Worm (Caenorhabditis elegans) whole organism, early embryonic: ENCODE results near the gene F46F5.13.

ENCODE experiments used
- ama-1 ChIP-seq: fragments of 150-350 bp; optimal IDR thresholded peaks from 2 replicates; lab custom pipeline; 2014
- ceh-13 ChIP-seq: fragments of 200-800 bp; sonication (Bioruptor generic); optimal IDR thresholded peaks from 2 replicates; lab custom pipeline; 2018; ENCODE audit warnings: mild to moderate bottlenecking, missing genetic modification characterization, missing compliant biosample characterization

DNA sequence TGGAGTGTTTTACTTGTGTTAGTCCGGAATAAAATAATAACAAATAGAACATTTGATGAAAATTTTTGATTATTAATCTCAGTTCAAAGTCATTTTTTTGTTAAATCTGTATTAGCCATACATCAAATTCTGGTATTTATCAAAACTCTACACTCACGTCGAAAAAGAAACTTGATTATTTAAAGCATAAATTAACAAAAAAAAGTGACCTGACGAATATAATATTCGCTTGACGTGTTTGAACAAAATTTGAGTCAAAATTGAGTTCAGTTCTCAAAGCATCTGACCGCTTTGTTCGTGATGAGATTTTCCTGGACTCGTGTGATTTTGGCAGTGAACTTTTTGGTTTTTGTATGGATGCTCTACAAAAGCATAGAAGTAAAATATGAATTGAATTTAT is 20.4 kb downstream of the F46F5.13 start, which contains the start of gene F46F5.10:
- TF ChIP-seq ama-1 (lab: Kevin White, UChicago) (no peak), ceh-13 (GFP tag; lab: Kevin White, UChicago) (no peak)
